Worm (Caenorhabditis elegans): ENCODE data around the gene F54E2.9.

DNA sequence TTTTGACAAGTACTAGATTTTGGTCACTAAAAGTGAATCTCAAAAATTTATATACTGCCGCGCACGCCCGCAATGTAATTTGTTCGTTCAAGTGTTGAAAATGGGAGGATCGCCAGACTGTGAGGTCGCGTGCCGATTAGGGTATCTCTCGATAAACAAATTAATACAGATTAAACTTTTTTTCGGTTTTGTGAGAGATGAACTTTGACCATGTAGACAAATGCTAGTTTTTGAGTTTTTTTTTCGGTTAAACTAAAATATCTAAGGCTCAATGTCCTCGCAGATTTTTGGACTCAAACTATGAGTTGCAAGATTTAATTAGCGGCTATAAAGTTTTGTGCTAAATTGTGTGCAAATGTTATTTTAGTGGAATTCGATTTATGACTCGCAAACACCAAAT, 44.0 kb downstream of the F54E2.9 start, which contains the start of gene dhs-15:
- no peak for TF ChIP-seq nhr-11 (tag; optimal IDR thresholded peaks at IDR 0.05)
- no peak for TF ChIP-seq zag-1 (tag; optimal IDR thresholded peaks at IDR 0.05)
- TF ChIP-seq fkh-10 (GFP tag; optimal IDR thresholded peaks at IDR 0.05) = no peak
- no peak for TF ChIP-seq R02D3.7 (tag; optimal IDR thresholded peaks at IDR 0.05)
